Fruit fly (Drosophila melanogaster) whole organism, prepupa: Measurements from ENCODE around the gene APP-BP1.

Experiments
- CG10631 ChIP-seq: fragments of 200-800 bp; sonication (Bioruptor generic); optimal IDR thresholded peaks from 2 replicates; lab custom pipeline; 2016; ENCODE audit warnings: missing biosample characterization, missing genetic modification characterization
- CG4318 ChIP-seq: fragments of 200-800 bp; sonication (Bioruptor generic); optimal IDR thresholded peaks from 3 replicates; lab custom pipeline; 2017; ENCODE audit warnings: missing biosample characterization, mild to moderate bottlenecking, missing genetic modification characterization
- CG6163 ChIP-seq: fragments of 200-800 bp; sonication (Bioruptor generic); IDR thresholded peaks from 3 replicates; pipeline ENCODE4 v1.3.6; 2022; ENCODE audit warnings: missing biosample characterization, missing genetic modification characterization
- CG7368 ChIP-seq: fragments of 200-800 bp; sonication (Bioruptor generic); optimal IDR thresholded peaks from 3 replicates; lab custom pipeline; 2016; ENCODE audit warnings: missing biosample characterization, missing genetic modification characterization
- CG8119 ChIP-seq: fragments of 200-800 bp; sonication (Bioruptor generic); IDR thresholded peaks from 3 replicates; pipeline ENCODE4 v1.3.6; 2022; ENCODE audit warnings: missing biosample characterization, missing genetic modification characterization
- CG8319 ChIP-seq: fragments of 200-800 bp; sonication (Bioruptor generic); optimal IDR thresholded peaks from 3 replicates; lab custom pipeline; 2016; ENCODE audit warnings: missing biosample characterization, missing genetic modification characterization
- Ets21C ChIP-seq: fragments of 200-800 bp; sonication (Bioruptor generic); optimal IDR thresholded peaks from 3 replicates; lab custom pipeline; 2016; ENCODE audit warnings: missing biosample characterization, missing genetic modification characterization
- Smox ChIP-seq: fragments of 200-800 bp; sonication (Bioruptor generic); optimal IDR thresholded peaks from 3 replicates; lab custom pipeline; 2016; ENCODE audit warnings: missing biosample characterization, missing genetic modification characterization
- acj6 ChIP-seq: fragments of 200-800 bp; sonication (Bioruptor generic); optimal IDR thresholded peaks from 3 replicates; lab custom pipeline; 2016; ENCODE audit warnings: missing biosample characterization, missing genetic modification characterization
- vri ChIP-seq: fragments of 200-800 bp; sonication (Bioruptor generic); optimal IDR thresholded peaks from 3 replicates; lab custom pipeline; 2016; ENCODE audit warnings: missing biosample characterization, mild to moderate bottlenecking, missing genetic modification characterization

- no peak for TF ChIP-seq CG6163
- TF ChIP-seq Ets21C (GFP tag; lab: Kevin White, UChicago): no peak
- no peak for TF ChIP-seq CG7368 (GFP tag; lab: Kevin White, UChicago)
- TF ChIP-seq acj6 (GFP tag; lab: Kevin White, UChicago): no peak
- no peak for TF ChIP-seq CG10631 (GFP tag; lab: Kevin White, UChicago)
- TF ChIP-seq Smox (GFP tag; lab: Kevin White, UChicago): no peak
- TF ChIP-seq CG8319 (GFP tag; lab: Kevin White, UChicago): no peak
- TF ChIP-seq CG4318: no peak
- TF ChIP-seq CG8119 (GFP tag; lab: Robert Waterston, UW): no peak
- no peak for TF ChIP-seq vri
These were observed 27.2 kb upstream of the APP-BP1 start for dm6 chr3L:11071057-11071456.
